Fruit fly (Drosophila melanogaster) whole organism, embryonic: ENCODE results near the gene Cpr5C.

Experiments
- Adf1 ChIP-seq: fragments of 200-800 bp; sonication (Bioruptor generic); IDR thresholded peaks from 2 replicates; pipeline ENCODE4 v1.3.6; 2022; ENCODE audit warnings: missing biosample characterization, missing genetic modification characterization
- CG11398 ChIP-seq: fragments of 200-800 bp; sonication (Bioruptor generic); optimal IDR thresholded peaks from 2 replicates; lab custom pipeline; 2016; ENCODE audit warnings: missing biosample characterization, missing genetic modification characterization
- CG12659 ChIP-seq: fragments of 200-800 bp; sonication (Bioruptor generic); optimal IDR thresholded peaks from 3 replicates; lab custom pipeline; 2017; ENCODE audit warnings: mild to moderate bottlenecking, missing biosample characterization, missing genetic modification reagents, missing genetic modification characterization
- CG13287 ChIP-seq: fragments of 200-800 bp; sonication (Bioruptor generic); IDR thresholded peaks from 2 replicates; pipeline ENCODE4 v1.3.6; 2022; ENCODE audit warnings: missing biosample characterization, missing genetic modification characterization; ENCODE audit not compliant: partially characterized antibody
- CG14050 ChIP-seq: fragments of 200-800 bp; sonication (Bioruptor generic); IDR thresholded peaks from 3 replicates; pipeline ENCODE4 v1.3.6; 2022; ENCODE audit warnings: missing biosample characterization, missing genetic modification characterization
- CG14710 ChIP-seq: fragments of 200-800 bp; sonication (Bioruptor generic); optimal IDR thresholded peaks from 3 replicates; lab custom pipeline; 2019; ENCODE audit warnings: missing biosample characterization, mild to moderate bottlenecking, missing genetic modification characterization, moderate library complexity
- CG15269 ChIP-seq: fragments of 200-800 bp; sonication (Bioruptor generic); optimal IDR thresholded peaks from 2 replicates; lab custom pipeline; 2018; ENCODE audit warnings: missing biosample characterization, mild to moderate bottlenecking, missing genetic modification characterization, moderate library complexity
- CG15514 ChIP-seq: fragments of 200-800 bp; sonication (Bioruptor generic); optimal IDR thresholded peaks from 3 replicates; lab custom pipeline; 2017; ENCODE audit warnings: missing biosample characterization, missing genetic modification characterization, mild to moderate bottlenecking, moderate library complexity, missing genetic modification reagents
- CG17912 ChIP-seq: fragments of 200-800 bp; sonication (Bioruptor generic); optimal IDR thresholded peaks from 2 replicates; lab custom pipeline; 2018; ENCODE audit warnings: missing biosample characterization, mild to moderate bottlenecking, missing genetic modification characterization
- CG18619 ChIP-seq: fragments of 200-800 bp; sonication (Bioruptor generic); optimal IDR thresholded peaks from 3 replicates; lab custom pipeline; 2017; ENCODE audit warnings: missing biosample characterization, mild to moderate bottlenecking, missing genetic modification characterization
- CG2120 ChIP-seq: fragments of 200-800 bp; sonication (Bioruptor generic); optimal IDR thresholded peaks from 3 replicates; lab custom pipeline; 2016; ENCODE audit warnings: missing biosample characterization, missing genetic modification characterization
- CG33213 ChIP-seq: fragments of 200-800 bp; sonication (Bioruptor generic); optimal IDR thresholded peaks from 3 replicates; lab custom pipeline; 2016; ENCODE audit warnings: missing biosample characterization, missing genetic modification characterization
- CG5180 ChIP-seq: fragments of 200-800 bp; sonication (Bioruptor generic); optimal IDR thresholded peaks from 3 replicates; lab custom pipeline; 2017; ENCODE audit warnings: missing biosample characterization, missing genetic modification characterization, mild to moderate bottlenecking, moderate library complexity, missing genetic modification reagents
- CG6791 ChIP-seq: fragments of 200-800 bp; sonication (Bioruptor generic); IDR thresholded peaks from 3 replicates; pipeline ENCODE4 v1.3.6; 2022; ENCODE audit warnings: missing biosample characterization, missing genetic modification characterization; ENCODE audit not compliant: partially characterized antibody
- CG7357 ChIP-seq: fragments of 200-800 bp; sonication (Bioruptor generic); IDR thresholded peaks from 3 replicates; pipeline ENCODE4 v1.3.6; 2022; ENCODE audit warnings: missing biosample characterization, missing genetic modification characterization
- CG7786 ChIP-seq: fragments of 200-800 bp; sonication (Bioruptor generic); optimal IDR thresholded peaks from 2 replicates; lab custom pipeline; 2016; ENCODE audit warnings: missing biosample characterization, missing genetic modification characterization
- CG8281 ChIP-seq: fragments of 200-800 bp; sonication (Bioruptor generic); optimal IDR thresholded peaks from 2 replicates; lab custom pipeline; 2018; ENCODE audit warnings: missing biosample characterization, mild to moderate bottlenecking, missing genetic modification characterization, moderate library complexity
- CG9437 ChIP-seq: fragments of 200-800 bp; sonication (Bioruptor generic); optimal IDR thresholded peaks from 2 replicates; lab custom pipeline; 2018; ENCODE audit warnings: missing biosample characterization, mild to moderate bottlenecking, missing genetic modification characterization
- CTCF ChIP-seq: fragments of 200-800 bp; sonication (Bioruptor generic); optimal IDR thresholded peaks from 2 replicates; lab custom pipeline; 2017; ENCODE audit warnings: missing biosample characterization, mild to moderate bottlenecking, missing genetic modification characterization, moderate library complexity
- Dfd ChIP-seq, 2 experiments: fragments of >200 bp; optimal IDR thresholded peaks; 2 replicates each; lab custom pipeline; 2017; ENCODE audit warnings: missing biosample characterization in 2 of 2, missing genetic modification characterization in 2 of 2
- Dip3 ChIP-seq: fragments of 200-800 bp; sonication (Bioruptor generic); optimal IDR thresholded peaks from 3 replicates; lab custom pipeline; 2016; ENCODE audit warnings: missing biosample characterization, missing genetic modification characterization
- ERR ChIP-seq: fragments of 200-800 bp; sonication (Bioruptor generic); optimal IDR thresholded peaks from 2 replicates; lab custom pipeline; 2016; ENCODE audit warnings: missing biosample characterization, missing genetic modification characterization
- Fer3 ChIP-seq: fragments of 200-800 bp; sonication (Bioruptor generic); optimal IDR thresholded peaks from 2 replicates; lab custom pipeline; 2018; ENCODE audit warnings: missing biosample characterization, mild to moderate bottlenecking, missing genetic modification characterization, moderate library complexity
- H2.0 ChIP-seq: fragments of 200-800 bp; sonication (Bioruptor generic); IDR thresholded peaks from 2 replicates; pipeline ENCODE4 v1.3.6; 2022; ENCODE audit warnings: missing biosample characterization, missing genetic modification characterization
- NC2β ChIP-seq: fragments of 200-800 bp; sonication (Bioruptor generic); optimal IDR thresholded peaks from 2 replicates; lab custom pipeline; 2016; ENCODE audit warnings: missing biosample characterization, missing genetic modification characterization
- Sox102F ChIP-seq: fragments of 200-800 bp; sonication (Bioruptor generic); optimal IDR thresholded peaks from 2 replicates; lab custom pipeline; 2018; ENCODE audit warnings: missing biosample characterization, mild to moderate bottlenecking, missing genetic modification characterization, moderate library complexity
- Taf1 ChIP-seq: fragments of 200-800 bp; sonication (Bioruptor generic); IDR thresholded peaks from 2 replicates; pipeline ENCODE4 v1.3.6; 2022; ENCODE audit warnings: missing biosample characterization, missing genetic modification characterization
- bab2 ChIP-seq: fragments of 200-800 bp; sonication (Bioruptor generic); optimal IDR thresholded peaks from 2 replicates; lab custom pipeline; 2016; ENCODE audit warnings: missing biosample characterization, missing genetic modification characterization
- disco-r ChIP-seq: fragments of 200-800 bp; sonication (Bioruptor generic); optimal IDR thresholded peaks from 2 replicates; lab custom pipeline; 2016; ENCODE audit warnings: missing biosample characterization, missing genetic modification characterization
- dpn ChIP-seq, 2 experiments: fragments of 200-800 bp; sonication (Bioruptor generic); optimal IDR thresholded peaks; 3 replicates each; lab custom pipeline; 2016; ENCODE audit warnings: missing biosample characterization in 2 of 2, missing genetic modification characterization in 2 of 2
- fd3F ChIP-seq: fragments of 200-800 bp; sonication (Bioruptor generic); optimal IDR thresholded peaks from 2 replicates; lab custom pipeline; 2018; ENCODE audit warnings: missing biosample characterization, mild to moderate bottlenecking, missing genetic modification characterization, moderate library complexity
- gro ChIP-seq: fragments of 200-800 bp; sonication (Bioruptor generic); optimal IDR thresholded peaks from 2 replicates; lab custom pipeline; 2016; ENCODE audit warnings: missing biosample characterization, missing genetic modification characterization
- hb ChIP-seq: fragments of 200-800 bp; sonication (Bioruptor generic); IDR thresholded peaks from 3 replicates; pipeline ENCODE4 v1.3.6; 2022; ENCODE audit warnings: missing biosample characterization, missing genetic modification characterization; ENCODE audit not compliant: partially characterized antibody
- inv ChIP-seq: fragments of 200-800 bp; sonication (Bioruptor generic); IDR thresholded peaks from 2 replicates; pipeline ENCODE4 v1.3.6; 2022; ENCODE audit warnings: missing biosample characterization, missing genetic modification characterization; ENCODE audit not compliant: partially characterized antibody
- klu ChIP-seq: fragments of 200-800 bp; sonication (Bioruptor generic); IDR thresholded peaks from 2 replicates; pipeline ENCODE4 v1.3.6; 2022; ENCODE audit warnings: missing biosample characterization, missing genetic modification characterization
- lola ChIP-seq, 3 experiments: fragments of >200 bp in 2 of 3; fragments of 200-800 bp in 1 of 3; sonication (Bioruptor generic) in 1 of 3; optimal IDR thresholded peaks; 2 replicates each; lab custom pipeline; 2017 to 2019; ENCODE audit warnings: missing biosample characterization in 3 of 3, missing genetic modification characterization in 3 of 3, mild to moderate bottlenecking in 1 of 3, moderate library complexity in 1 of 3
- peb ChIP-seq: fragments of 200-800 bp; sonication (Bioruptor generic); IDR thresholded peaks from 2 replicates; pipeline ENCODE4 v1.3.6; 2022; ENCODE audit warnings: missing biosample characterization, missing genetic modification characterization
- pfk ChIP-seq: fragments of 200-800 bp; sonication (Bioruptor generic); optimal IDR thresholded peaks from 2 replicates; lab custom pipeline; 2018; ENCODE audit warnings: missing biosample characterization, mild to moderate bottlenecking, missing genetic modification characterization, moderate library complexity
- psq ChIP-seq: fragments of 200-800 bp; sonication (Bioruptor generic); optimal IDR thresholded peaks from 2 replicates; lab custom pipeline; 2017; ENCODE audit warnings: missing biosample characterization, missing genetic modification characterization
- pum ChIP-seq: fragments of 200-800 bp; sonication (Bioruptor generic); optimal IDR thresholded peaks from 2 replicates; lab custom pipeline; 2016; ENCODE audit warnings: missing biosample characterization, missing genetic modification characterization
- repo ChIP-seq: fragments of 200-800 bp; sonication (Bioruptor generic); optimal IDR thresholded peaks from 2 replicates; lab custom pipeline; 2016; ENCODE audit warnings: missing biosample characterization, missing genetic modification characterization
- slp2 ChIP-seq: fragments of 200-800 bp; sonication (Bioruptor generic); optimal IDR thresholded peaks from 2 replicates; lab custom pipeline; 2016; ENCODE audit warnings: missing biosample characterization, missing genetic modification characterization
- tin ChIP-seq: fragments of 200-800 bp; sonication (Bioruptor generic); optimal IDR thresholded peaks from 3 replicates; lab custom pipeline; 2016; ENCODE audit warnings: missing biosample characterization, missing genetic modification characterization
- twi ChIP-seq: fragments of 200-800 bp; optimal IDR thresholded peaks from 2 replicates; lab custom pipeline; 2019; ENCODE audit warnings: missing biosample characterization, mild to moderate bottlenecking, missing genetic modification characterization, moderate library complexity
- unpg ChIP-seq: fragments of 200-800 bp; sonication (Bioruptor generic); optimal IDR thresholded peaks from 3 replicates; lab custom pipeline; 2018; ENCODE audit warnings: missing biosample characterization, mild to moderate bottlenecking, missing genetic modification characterization, moderate library complexity
- wdn ChIP-seq: fragments of 200-800 bp; sonication (Bioruptor generic); IDR thresholded peaks from 2 replicates; pipeline ENCODE4 v1.3.6; 2022; ENCODE audit warnings: missing biosample characterization, missing genetic modification characterization
- yki ChIP-seq: fragments of >200 bp; optimal IDR thresholded peaks from 3 replicates; lab custom pipeline; 2018
- zen ChIP-seq: fragments of 200-800 bp; sonication (Bioruptor generic); optimal IDR thresholded peaks from 3 replicates; lab custom pipeline; 2018; ENCODE audit warnings: missing biosample characterization, mild to moderate bottlenecking, missing genetic modification characterization, moderate library complexity
- zen2 ChIP-seq: fragments of 200-800 bp; sonication (Bioruptor generic); IDR thresholded peaks from 3 replicates; pipeline ENCODE4 v1.3.6; 2022; ENCODE audit warnings: missing biosample characterization, missing genetic modification characterization; ENCODE audit not compliant: partially characterized antibody

Cpr5C gene

dm6 chrX:5764001-5764892 is 40.2 kb upstream of the Cpr5C start, which contains the start of the genes MAPk-Ak2 and CG42699 (continued):
- TF ChIP-seq Dip3 (peak; percentile 52), CG17912 (GFP tag; lab: Kevin White, UChicago) (peak; percentile 92), inv (GFP tag; lab: Robert Waterston, UW) (peak; percentile 54), CG2120 (GFP tag; lab: Kevin White, UChicago) (peak; percentile 77), CG33213 (GFP tag; lab: Kevin White, UChicago) (peak; percentile 87), zen (tag; lab: Kevin White, UChicago) (peak; percentile 58), CG9437 (GFP tag; lab: Kevin White, UChicago) (peak; percentile 92), CTCF (GFP tag; lab: Kevin White, UChicago) (peak; percentile 7), disco-r (GFP tag; lab: Kevin White, UChicago) (peak; percentile 68), CG12659 (GFP tag; lab: Kevin White, UChicago) (peak; percentile 90), lola (GFP tag; optimal IDR thresholded peaks at IDR 0.05; lab: Kevin White, UChicago) (peak in 1 of 3 experiments; percentile 64), CG5180 (GFP tag; lab: Kevin White, UChicago) (peak; percentile 78), CG7357 (no peak), CG6791 (peak; percentile 79), gro (GFP tag; lab: Kevin White, UChicago) (peak; percentile 72), Dfd (GFP tag; optimal IDR thresholded peaks at IDR 0.05; lab: Kevin White, UChicago) (no peak), klu (no peak), CG11398 (GFP tag; lab: Kevin White, UChicago) (peak; percentile 88), twi (peak; percentile 15), repo (peak; percentile 75), pfk (GFP tag; lab: Kevin White, UChicago) (peak; percentile 85), CG15514 (GFP tag; lab: Kevin White, UChicago) (peak; percentile 75), yki (lab: Kevin White, UChicago) (no peak), Taf1 (no peak), tin (peak; percentile 40), CG7786 (peak; percentile 56), unpg (GFP tag; lab: Kevin White, UChicago) (peak; percentile 63), CG13287 (GFP tag; lab: Robert Waterston, UW) (peak; percentile 60), dpn (GFP tag; optimal IDR thresholded peaks at IDR 0.05; lab: Kevin White, UChicago) (peak; percentile 48 to 82), ERR (GFP tag; lab: Kevin White, UChicago) (peak; percentile 73), fd3F (GFP tag; lab: Kevin White, UChicago) (peak; percentile 79), hb (GFP tag; lab: Robert Waterston, UW) (peak; percentile 82), peb (no peak), CG14050 (GFP tag; lab: Robert Waterston, UW) (no peak), CG18619 (GFP tag; lab: Kevin White, UChicago) (peak; percentile 85), Adf1 (peak; percentile 36), psq (peak; percentile 71), CG15269 (tag; lab: Kevin White, UChicago) (peak; percentile 75), pum (peak; percentile 45), NC2β (peak; percentile 77), CG8281 (tag; lab: Kevin White, UChicago) (peak; percentile 52), wdn (GFP tag; lab: Robert Waterston, UW) (peak; percentile 24; the same call in 1 of the 2 replicates), CG14710 (tag; lab: Kevin White, UChicago) (peak; percentile 65), slp2 (GFP tag; lab: Kevin White, UChicago) (peak; percentile 56), Fer3 (peak; percentile 82), Sox102F (GFP tag; lab: Kevin White, UChicago) (no peak), H2.0 (GFP tag; lab: Robert Waterston, UW) (no peak), zen2 (GFP tag; lab: Robert Waterston, UW) (0 out of 3 replicates have a peak, but pooled peaks have one; percentile 40), bab2 (GFP tag; lab: Kevin White, UChicago) (peak; percentile 85)
